Worm (Caenorhabditis elegans): ENCODE data around the gene srz-63.

The srz-63 gene

ce11 chrII:1236479-1236878 lies 42.0 kb upstream of the srz-63 start:
- TF ChIP-seq cnd-1 (tag; optimal IDR thresholded peaks at IDR 0.05) (peak; percentile 5), hlh-1 (tag; optimal IDR thresholded peaks at IDR 0.05) (no peak), ham-2 (GFP tag; optimal IDR thresholded peaks at IDR 0.05) (peak; percentile 41), pha-4 (tag; optimal IDR thresholded peaks at IDR 0.05) (peak; percentile 9), drap-1 (GFP tag; optimal IDR thresholded peaks at IDR 0.05) (no peak), unc-120 (tag; optimal IDR thresholded peaks at IDR 0.05; ENCODE audit: poor library complexity, severe bottlenecking) (peak; percentile 5), lin-32 (GFP tag; optimal IDR thresholded peaks at IDR 0.05) (peak; percentile 7), nhr-2 (tag; optimal IDR thresholded peaks at IDR 0.05) (peak; percentile 42)

ce11 chrII:1237845-1238244 lies 40.6 kb upstream of the srz-63 start:
- TF ChIP-seq ztf-11 (tag; optimal IDR thresholded peaks at IDR 0.05) (no peak), cnd-1 (tag; optimal IDR thresholded peaks at IDR 0.05) (peak; percentile 3), pha-4 (tag; optimal IDR thresholded peaks at IDR 0.05) (peak; percentile 42), M03D4.4 (tag; optimal IDR thresholded peaks at IDR 0.05) (peak; percentile 22), elt-1 (tag; optimal IDR thresholded peaks at IDR 0.05; ENCODE audit: borderline replicate concordance, insufficient read depth) (no peak), tbx-8 (GFP tag; optimal IDR thresholded peaks at IDR 0.05) (peak; percentile 41), unc-62 (GFP tag; optimal IDR thresholded peaks at IDR 0.05) (peak; percentile 9), sptf-1 (tag; optimal IDR thresholded peaks at IDR 0.05) (peak; percentile 75), ham-2 (GFP tag; optimal IDR thresholded peaks at IDR 0.05) (peak; percentile 39)

- TF ChIP-seq lin-13 (tag; optimal IDR thresholded peaks at IDR 0.05) (no peak), nhr-76 (tag; optimal IDR thresholded peaks at IDR 0.05) (no peak), elt-3 (tag; optimal IDR thresholded peaks at IDR 0.05) (peak; percentile 36), lin-32 (GFP tag; optimal IDR thresholded peaks at IDR 0.05) (no peak), ceh-83 (GFP tag; optimal IDR thresholded peaks at IDR 0.05) (no peak), ham-2 (GFP tag; optimal IDR thresholded peaks at IDR 0.05) (no peak), tbx-8 (GFP tag; optimal IDR thresholded peaks at IDR 0.05) (no peak), mls-2 (tag; optimal IDR thresholded peaks at IDR 0.05) (no peak), M03D4.4 (tag; optimal IDR thresholded peaks at IDR 0.05) (no peak), zip-8 (tag; optimal IDR thresholded peaks at IDR 0.05) (no peak), ceh-43 (GFP tag; optimal IDR thresholded peaks at IDR 0.05) (no peak), nhr-2 (tag; optimal IDR thresholded peaks at IDR 0.05) (no peak), nhr-28 (tag; optimal IDR thresholded peaks at IDR 0.05) (no peak), unc-120 (tag; optimal IDR thresholded peaks at IDR 0.05; ENCODE audit: poor library complexity, severe bottlenecking) (peak; percentile 20), elt-1 (tag; optimal IDR thresholded peaks at IDR 0.05; ENCODE audit: borderline replicate concordance, insufficient read depth) (peak; percentile 23), blmp-1 (tag; optimal IDR thresholded peaks at IDR 0.05) (no peak), pha-4 (tag; optimal IDR thresholded peaks at IDR 0.05) (peak; percentile 11), hlh-1 (tag; optimal IDR thresholded peaks at IDR 0.05) (peak; percentile 26), flh-1 (GFP tag; optimal IDR thresholded peaks at IDR 0.05) (no peak), ces-1 (GFP tag; optimal IDR thresholded peaks at IDR 0.05) (no peak), ztf-11 (tag; optimal IDR thresholded peaks at IDR 0.05) (no peak), nhr-237 (tag; optimal IDR thresholded peaks at IDR 0.05) (no peak), mep-1 (tag; optimal IDR thresholded peaks at IDR 0.05) (no peak), snpc-4 (tag; optimal IDR thresholded peaks at IDR 0.05) (no peak)
These were observed 38.9 kb upstream of the srz-63 start for ce11 chrII:1239433-1240020.

- TF ChIP-seq M03D4.4 (tag; optimal IDR thresholded peaks at IDR 0.05) = no peak
- no peak for TF ChIP-seq pha-4 (tag; optimal IDR thresholded peaks at IDR 0.05)
- TF ChIP-seq mab-5 (tag; optimal IDR thresholded peaks at IDR 0.05) = no peak
- no peak for TF ChIP-seq cnd-1 (tag; optimal IDR thresholded peaks at IDR 0.05)
- no peak for TF ChIP-seq lin-13 (tag; optimal IDR thresholded peaks at IDR 0.05)
- TF ChIP-seq ces-1 (GFP tag; optimal IDR thresholded peaks at IDR 0.05) = no peak
- TF ChIP-seq unc-120 (tag; optimal IDR thresholded peaks at IDR 0.05; ENCODE audit: poor library complexity, severe bottlenecking) = no peak
- TF ChIP-seq unc-39 (tag; optimal IDR thresholded peaks at IDR 0.05) = no peak
- no peak for TF ChIP-seq ceh-39 (tag; optimal IDR thresholded peaks at IDR 0.05)
- no peak for TF ChIP-seq nhr-28 (tag; optimal IDR thresholded peaks at IDR 0.05)
- no peak for TF ChIP-seq blmp-1 (tag; optimal IDR thresholded peaks at IDR 0.05)
- no peak for TF ChIP-seq mep-1 (tag; optimal IDR thresholded peaks at IDR 0.05)
- TF ChIP-seq sem-2 (GFP tag; optimal IDR thresholded peaks at IDR 0.05) = no peak
- TF ChIP-seq drap-1 (GFP tag; optimal IDR thresholded peaks at IDR 0.05) = no peak
- no peak for TF ChIP-seq snpc-4 (tag; optimal IDR thresholded peaks at IDR 0.05)
- TF ChIP-seq unc-62 (GFP tag; optimal IDR thresholded peaks at IDR 0.05) = no peak
- no peak for TF ChIP-seq nhr-76 (tag; optimal IDR thresholded peaks at IDR 0.05)
- TF ChIP-seq hlh-1 (tag; optimal IDR thresholded peaks at IDR 0.05) = no peak
- no peak for TF ChIP-seq ceh-83 (GFP tag; optimal IDR thresholded peaks at IDR 0.05)
- no peak for TF ChIP-seq zip-8 (tag; optimal IDR thresholded peaks at IDR 0.05)
These were observed 38.0 kb upstream of the srz-63 start for ce11 chrII:1240436-1240835.

Data from whole organism, mixed stage, embryonic.